Worm (Caenorhabditis elegans): Measurements from ENCODE around the gene Y61A9LA.12.

Y61A9LA.12 gene

DNA sequence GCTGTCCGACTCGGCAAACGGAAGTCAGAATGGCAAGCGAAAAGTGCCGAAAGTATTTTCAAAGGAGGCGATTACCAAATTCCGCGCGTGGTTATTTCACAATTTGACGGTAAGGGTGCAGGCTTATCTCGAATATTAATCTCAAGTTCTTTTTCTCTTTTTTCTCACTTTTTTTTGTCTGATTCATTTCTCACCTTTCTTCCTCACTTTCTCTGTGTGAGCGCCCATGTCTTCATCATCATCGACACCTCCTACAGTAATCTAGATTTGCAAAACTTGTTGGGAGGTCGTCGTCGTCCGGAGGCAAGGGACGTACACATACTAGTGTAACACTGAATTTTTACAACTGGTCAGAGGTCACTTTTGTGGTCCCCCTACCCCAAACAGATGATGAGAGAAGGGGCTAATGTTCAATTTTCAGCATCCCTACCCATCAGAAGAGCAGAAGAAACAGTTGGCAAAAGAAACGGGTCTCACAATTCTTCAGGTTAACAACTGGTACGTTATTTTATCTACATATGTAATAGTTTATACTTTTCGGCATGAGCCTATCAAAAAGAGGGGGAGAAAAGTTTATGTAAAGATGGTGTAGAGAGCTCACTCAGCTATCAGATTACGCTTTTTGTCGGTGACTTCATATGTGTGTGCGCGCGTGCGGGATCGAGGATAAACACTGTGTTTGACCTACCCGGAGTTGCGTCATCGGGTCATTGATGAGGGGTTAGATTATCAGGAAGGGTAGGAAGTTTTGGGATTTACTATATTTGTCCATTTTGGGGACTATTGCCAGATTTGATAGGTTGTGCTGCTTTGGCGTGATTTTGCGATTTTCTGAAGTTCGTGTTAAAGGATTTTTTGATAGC, 48.0 kb upstream of the Y61A9LA.12 start (continued):
- TF ChIP-seq efl-1 (optimal IDR thresholded peaks at IDR 0.05) (no peak), efl-1 (GFP tag; optimal IDR thresholded peaks at IDR 0.05 in 1 of 2) (peak in 1 of 2 experiments; percentile 76), ama-1 (optimal IDR thresholded peaks at IDR 0.05) (no peak), lin-14 (GFP tag; optimal IDR thresholded peaks at IDR 0.05) (peak; percentile 40), ztf-4 (tag; optimal IDR thresholded peaks at IDR 0.05) (no peak), lsy-2 (tag; optimal IDR thresholded peaks at IDR 0.05) (peak in 1 of 2 experiments; percentile 60)

DNA sequence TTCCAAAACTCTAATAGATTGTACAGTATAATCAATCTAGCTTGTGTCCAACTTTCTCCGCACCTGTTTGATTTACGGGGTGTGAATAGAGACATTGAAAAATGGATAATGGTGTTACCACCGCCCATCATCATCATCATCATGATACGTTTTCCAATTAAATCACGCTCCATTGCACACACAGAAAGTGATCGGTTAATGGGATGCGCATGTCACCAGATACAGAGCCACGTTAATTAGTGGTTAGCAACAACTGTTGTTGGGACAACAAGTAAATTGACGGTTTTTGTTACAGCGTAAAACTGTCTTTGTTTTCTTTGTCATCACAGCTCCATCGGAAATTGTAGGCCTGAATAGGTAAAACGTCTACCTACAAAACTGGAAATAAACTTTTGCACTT, 47.0 kb upstream of the Y61A9LA.12 start:
- TF ChIP-seq zip-4 (GFP tag; optimal IDR thresholded peaks at IDR 0.05) (no peak), nhr-84 (tag; optimal IDR thresholded peaks at IDR 0.05) (no peak), tbx-2 (tag; optimal IDR thresholded peaks at IDR 0.05) (peak; percentile 3), nhr-19 (GFP tag; conservative IDR thresholded peaks at IDR 0.05) (no peak), lir-3 (tag; optimal IDR thresholded peaks at IDR 0.05; ENCODE audit: poor library complexity) (no peak), ama-1 (optimal IDR thresholded peaks at IDR 0.05) (no peak), lin-35 (GFP tag; optimal IDR thresholded peaks at IDR 0.05) (no peak), sox-4 (tag; optimal IDR thresholded peaks at IDR 0.05) (no peak), lsy-2 (tag; optimal IDR thresholded peaks at IDR 0.05) (no peak), fkh-10 (GFP tag; optimal IDR thresholded peaks at IDR 0.05) (no peak), grh-1 (GFP tag; IDR thresholded peaks at IDR 0.05) (no peak), F16B12.6 (tag; optimal IDR thresholded peaks at IDR 0.05) (no peak), blmp-1 (tag; optimal IDR thresholded peaks at IDR 0.05) (peak; percentile 15), aha-1 (tag; optimal IDR thresholded peaks at IDR 0.05) (no peak), C04F5.9 (tag; optimal IDR thresholded peaks at IDR 0.05) (no peak), jun-1 (tag; optimal IDR thresholded peaks at IDR 0.05) (no peak), unc-98 (GFP tag; IDR thresholded peaks at IDR 0.05) (no peak), rnt-1 (tag; optimal IDR thresholded peaks at IDR 0.05) (peak; percentile 10), nhr-47 (tag; optimal IDR thresholded peaks at IDR 0.05) (no peak), isw-1 (GFP tag; IDR thresholded peaks at IDR 0.05) (no peak), ceh-63 (GFP tag; optimal IDR thresholded peaks at IDR 0.05) (no peak), sup-37 (GFP tag; optimal IDR thresholded peaks at IDR 0.05) (no peak), nhr-20 (tag; optimal IDR thresholded peaks at IDR 0.05) (no peak), nhr-85 (tag) (peak; percentile 77)

DNA sequence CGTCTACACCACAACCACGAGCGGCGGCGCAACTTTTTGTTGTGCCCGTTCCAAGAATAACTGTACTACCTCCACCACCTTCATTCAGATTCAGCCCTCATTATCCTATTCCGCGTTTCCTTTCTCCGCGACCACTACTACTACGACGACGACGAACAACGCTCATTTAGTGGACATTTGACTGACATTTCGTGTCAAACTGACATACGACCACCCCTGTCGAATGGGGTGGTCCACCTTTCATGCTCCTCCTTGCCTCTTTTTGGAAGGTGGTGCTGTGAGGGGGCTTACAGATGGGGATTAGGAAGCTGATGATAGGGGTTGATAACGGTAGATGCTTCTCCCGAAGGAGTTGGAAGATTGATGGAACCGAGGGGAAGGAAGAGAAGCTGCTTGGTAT, 46.5 kb upstream of the Y61A9LA.12 start:
- no peak for TF ChIP-seq efl-1 (optimal IDR thresholded peaks at IDR 0.05)
- peak in 1 of 2 experiments; percentile 91 for TF ChIP-seq efl-1 (GFP tag; optimal IDR thresholded peaks at IDR 0.05 in 1 of 2)
- no peak for TF ChIP-seq zip-4 (GFP tag; optimal IDR thresholded peaks at IDR 0.05)

DNA sequence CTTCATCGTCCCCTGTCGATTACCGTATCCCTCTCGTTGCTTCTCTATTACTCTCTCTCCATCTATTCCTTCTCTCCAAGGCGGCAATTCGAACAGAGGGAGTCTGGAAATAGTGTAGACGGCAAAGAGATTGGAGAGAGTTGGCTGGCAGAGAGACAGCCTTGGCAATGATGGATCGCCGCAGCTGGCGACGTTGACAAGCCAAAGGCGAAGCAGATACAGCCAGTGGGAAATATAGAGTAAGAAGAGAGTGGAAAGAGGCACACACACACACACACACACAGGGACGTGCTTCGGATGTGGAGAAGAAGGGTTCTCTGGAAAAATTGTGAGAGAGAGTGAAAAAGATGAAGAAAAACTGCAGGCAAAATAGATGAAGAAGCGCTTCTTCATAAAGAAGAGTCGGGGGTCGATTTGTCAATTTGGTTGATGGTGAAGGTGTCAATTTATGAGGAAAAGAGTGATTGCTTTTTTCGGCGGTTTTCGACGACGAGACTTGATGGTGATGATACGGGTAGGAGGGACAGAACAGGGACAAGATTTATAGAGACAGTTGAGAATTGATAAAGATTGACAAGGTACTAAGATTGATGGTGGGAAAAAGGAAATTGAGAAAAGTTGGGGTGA, 45.7 kb upstream of the Y61A9LA.12 start:
- TF ChIP-seq egl-27 (tag; optimal IDR thresholded peaks at IDR 0.05) (no peak), pag-3 (tag; optimal IDR thresholded peaks at IDR 0.05; ENCODE audit: borderline replicate concordance, insufficient read depth) (peak; percentile 81), nhr-47 (tag; optimal IDR thresholded peaks at IDR 0.05) (peak; percentile 74), mef-2 (tag; optimal IDR thresholded peaks at IDR 0.05) (peak; percentile 68), lin-35 (GFP tag; optimal IDR thresholded peaks at IDR 0.05) (peak in 1 of 2 experiments; percentile 52), isw-1 (GFP tag; IDR thresholded peaks at IDR 0.05) (peak; percentile 19; the same call in 1 of the 2 replicates), dpl-1 (GFP tag; optimal IDR thresholded peaks at IDR 0.05) (peak; percentile 2 to 50 (median 36)), mdl-1 (tag; optimal IDR thresholded peaks at IDR 0.05) (peak in 1 of 2 experiments; percentile 59), fkh-10 (GFP tag; optimal IDR thresholded peaks at IDR 0.05) (no peak), snu-23 (GFP tag; optimal IDR thresholded peaks at IDR 0.05) (peak; percentile 84), ceh-88 (GFP tag; IDR thresholded peaks at IDR 0.05) (no peak), tbx-2 (tag; optimal IDR thresholded peaks at IDR 0.05) (peak; percentile 74), nhr-90 (tag; optimal IDR thresholded peaks at IDR 0.05; ENCODE audit: poor library complexity) (peak; percentile 56), irx-1 (tag; optimal IDR thresholded peaks at IDR 0.05) (peak; percentile 63), nhr-11 (tag; optimal IDR thresholded peaks at IDR 0.05) (no peak), jun-1 (tag; optimal IDR thresholded peaks at IDR 0.05) (peak; percentile 50), xbp-1 (tag; optimal IDR thresholded peaks at IDR 0.05) (peak; percentile 54), nhr-76 (tag; optimal IDR thresholded peaks at IDR 0.05) (no peak), nhr-19 (GFP tag; conservative IDR thresholded peaks at IDR 0.05) (peak; percentile 61), nhr-84 (tag; optimal IDR thresholded peaks at IDR 0.05) (no peak), dsc-1 (tag; optimal IDR thresholded peaks at IDR 0.05) (peak; percentile 71), fos-1 (tag; optimal IDR thresholded peaks at IDR 0.05) (peak; percentile 32), zip-4 (GFP tag; optimal IDR thresholded peaks at IDR 0.05) (no peak), Y116A8C.19 (tag; optimal IDR thresholded peaks at IDR 0.05; ENCODE audit: borderline replicate concordance) (no peak), mep-1 (tag; optimal IDR thresholded peaks at IDR 0.05) (peak; percentile 82)
